Worm (Caenorhabditis elegans) whole organism, L4 larva: ENCODE measurements around the gene F18G5.6.

Experiments used
- R02D3.7 ChIP-seq: fragments of 150-350 bp; sonication (generic microtip); optimal IDR thresholded peaks from 3 replicates; lab custom pipeline; 2014; ENCODE audit warnings: missing biosample characterization, missing genetic modification characterization
- T20F7.1 ChIP-seq: fragments of 200-800 bp; sonication (Bioruptor generic); optimal IDR thresholded peaks from 2 replicates; lab custom pipeline; 2018; ENCODE audit warnings: mild to moderate bottlenecking, missing genetic modification characterization, missing compliant biosample characterization
- T26A8.4 ChIP-seq: fragments of 200-800 bp; sonication (Bioruptor generic); IDR thresholded peaks from 2 replicates; pipeline ENCODE4 v1.3.6; 2022; ENCODE audit warnings: missing genetic modification characterization, missing compliant biosample characterization
- Y75B8A.6 ChIP-seq: fragments of 200-800 bp; sonication (Bioruptor generic); IDR thresholded peaks from 2 replicates; pipeline ENCODE4 v1.3.6; 2022; ENCODE audit warnings: missing genetic modification reagents, missing genetic modification characterization, missing compliant biosample characterization
- ama-1 ChIP-seq: fragments of 150-350 bp; optimal IDR thresholded peaks from 2 replicates; lab custom pipeline; 2014; ENCODE audit warnings: inconsistent platforms, mixed read lengths
- arid-1 ChIP-seq: fragments of 200-800 bp; sonication (Bioruptor generic); conservative IDR thresholded peaks from 2 replicates; pipeline ENCODE4 v1.3.6; 2022; ENCODE audit warnings: missing genetic modification reagents, missing genetic modification characterization, missing compliant biosample characterization
- ceh-62 ChIP-seq: sonication (generic microtip); optimal IDR thresholded peaks from 2 replicates; lab custom pipeline; 2017; ENCODE audit warnings: missing biosample characterization, missing genetic modification characterization
- daf-12 ChIP-seq: fragments of 150-350 bp; optimal IDR thresholded peaks from 2 replicates; lab custom pipeline; 2014; ENCODE audit warnings: missing biosample characterization, missing genetic modification reagents, missing genetic modification characterization
- daf-16 ChIP-seq, 3 experiments: sonication (generic microtip); optimal IDR thresholded peaks; 2 replicates each; lab custom pipeline; 2016 to 2017; ENCODE audit warnings: missing genetic modification characterization in 3 of 3, missing genetic modification reagents in 3 of 3, mild to moderate bottlenecking in 2 of 3, missing compliant biosample characterization in 2 of 3, missing biosample characterization in 1 of 3, moderate library complexity in 1 of 3
- dmd-6 ChIP-seq: fragments of 200-800 bp; sonication (Bioruptor generic); IDR thresholded peaks from 2 replicates; pipeline ENCODE4 v1.3.6; 2022; ENCODE audit warnings: missing genetic modification reagents, missing genetic modification characterization, missing compliant biosample characterization
- dmd-8 ChIP-seq: fragments of 200-800 bp; sonication (Bioruptor generic); IDR thresholded peaks from 2 replicates; pipeline ENCODE4 v1.3.6; 2022; ENCODE audit warnings: missing genetic modification characterization, missing compliant biosample characterization
- dve-1 ChIP-seq: sonication (generic microtip); optimal IDR thresholded peaks from 2 replicates; lab custom pipeline; 2017; ENCODE audit warnings: antibody characterized with exemption, mild to moderate bottlenecking, missing genetic modification characterization, missing compliant biosample characterization; ENCODE audit not compliant: insufficient read depth
- hif-1 ChIP-seq, 2 experiments: sonication (generic microtip); optimal IDR thresholded peaks; 2 replicates each; lab custom pipeline; 2016 to 2017; ENCODE audit warnings: missing compliant biosample characterization in 2 of 2, missing genetic modification characterization in 2 of 2, missing genetic modification reagents in 2 of 2, missing genotype in 2 of 2, mild to moderate bottlenecking in 1 of 2
- hlh-11 ChIP-seq: fragments of 200-800 bp; sonication (Bioruptor generic); optimal IDR thresholded peaks from 2 replicates; lab custom pipeline; 2018; ENCODE audit warnings: mild to moderate bottlenecking, missing genetic modification characterization, missing compliant biosample characterization
- hlh-30 ChIP-seq: sonication (generic microtip); optimal IDR thresholded peaks from 2 replicates; lab custom pipeline; 2017; ENCODE audit warnings: antibody characterized with exemption, mild to moderate bottlenecking, missing genetic modification characterization, missing compliant biosample characterization; ENCODE audit not compliant: insufficient read depth
- hmg-1.1 ChIP-seq: fragments of 200-800 bp; sonication (Bioruptor generic); IDR thresholded peaks from 2 replicates; pipeline ENCODE4 v1.3.6; 2022; ENCODE audit warnings: missing genetic modification reagents, missing genetic modification characterization, missing compliant biosample characterization
- lin-1 ChIP-seq: fragments of 200-800 bp; sonication (Bioruptor generic); IDR thresholded peaks from 2 replicates; pipeline ENCODE4 v1.3.6; 2022; ENCODE audit warnings: missing genetic modification reagents, missing genetic modification characterization, missing compliant biosample characterization
- lin-39 ChIP-seq: fragments of 150-350 bp; optimal IDR thresholded peaks from 2 replicates; lab custom pipeline; 2014; ENCODE audit warnings: missing biosample characterization, missing genetic modification reagents, missing genetic modification characterization
- madf-9 ChIP-seq: fragments of 200-800 bp; sonication (Bioruptor generic); conservative IDR thresholded peaks from 2 replicates; pipeline ENCODE4 v1.3.6; 2022; ENCODE audit warnings: missing genetic modification reagents, missing genetic modification characterization, missing compliant biosample characterization
- mdl-1 ChIP-seq, 2 experiments: fragments of 150-350 bp in 1 of 2; sonication (generic microtip) in 1 of 2; optimal IDR thresholded peaks; 2 replicates each; lab custom pipeline; 2014 to 2017; ENCODE audit warnings: missing biosample characterization in 2 of 2, missing genetic modification characterization in 2 of 2
- mep-1 ChIP-seq: fragments of 150-350 bp; sonication (generic microtip); optimal IDR thresholded peaks from 3 replicates; lab custom pipeline; 2014; ENCODE audit warnings: missing biosample characterization, missing genetic modification characterization
- mes-2 ChIP-seq: sonication (generic microtip); optimal IDR thresholded peaks from 2 replicates; lab custom pipeline; 2016; ENCODE audit warnings: missing genotype, mild to moderate bottlenecking, missing genetic modification characterization, missing compliant biosample characterization; ENCODE audit not compliant: poor library complexity, severe bottlenecking
- mxl-2 ChIP-seq: fragments of 200-800 bp; sonication (Bioruptor generic); conservative IDR thresholded peaks from 2 replicates; pipeline ENCODE4 v1.3.6; 2022; ENCODE audit warnings: missing genetic modification reagents, missing genetic modification characterization, missing compliant biosample characterization
- mxl-3 ChIP-seq: fragments of 200-800 bp; sonication (Bioruptor generic); optimal IDR thresholded peaks from 2 replicates; lab custom pipeline; 2018; ENCODE audit warnings: mild to moderate bottlenecking, missing genetic modification characterization, missing compliant biosample characterization
- nhr-10 ChIP-seq: fragments of 150-350 bp; optimal IDR thresholded peaks from 2 replicates; lab custom pipeline; 2014; ENCODE audit warnings: missing biosample characterization, missing genetic modification characterization
- nhr-111 ChIP-seq: fragments of 200-800 bp; sonication (Bioruptor generic); optimal IDR thresholded peaks from 2 replicates; lab custom pipeline; 2018; ENCODE audit warnings: mild to moderate bottlenecking, missing genetic modification characterization, missing compliant biosample characterization
- nhr-25 ChIP-seq: sonication (generic microtip); optimal IDR thresholded peaks from 2 replicates; lab custom pipeline; 2017; ENCODE audit warnings: missing genetic modification characterization, mild to moderate bottlenecking, missing compliant biosample characterization, antibody characterized with exemption, moderate library complexity, borderline replicate concordance; ENCODE audit not compliant: insufficient read depth
- nhr-28 ChIP-seq: fragments of 150-350 bp; optimal IDR thresholded peaks from 2 replicates; lab custom pipeline; 2014; ENCODE audit warnings: missing biosample characterization, missing genetic modification characterization
- nhr-48 ChIP-seq: sonication (generic microtip); optimal IDR thresholded peaks from 2 replicates; lab custom pipeline; 2016; ENCODE audit warnings: mild to moderate bottlenecking, missing genetic modification characterization, missing compliant biosample characterization
- nhr-6 ChIP-seq: fragments of 150-350 bp; optimal IDR thresholded peaks from 2 replicates; lab custom pipeline; 2014; ENCODE audit warnings: missing biosample characterization, missing genetic modification characterization
- pqm-1 ChIP-seq: sonication (generic microtip); optimal IDR thresholded peaks from 2 replicates; lab custom pipeline; 2017; ENCODE audit warnings: missing biosample characterization, missing genetic modification characterization
- rbr-2 ChIP-seq: sonication (generic microtip); optimal IDR thresholded peaks from 2 replicates; lab custom pipeline; 2016; ENCODE audit warnings: missing genotype, missing genetic modification characterization, missing compliant biosample characterization
- saeg-2 ChIP-seq: fragments of 200-800 bp; sonication (Bioruptor generic); IDR thresholded peaks from 2 replicates; pipeline ENCODE4 v1.3.6; 2022; ENCODE audit warnings: missing genetic modification reagents, missing genetic modification characterization, missing compliant biosample characterization
- set-16 ChIP-seq: fragments of 200-800 bp; sonication (Bioruptor generic); IDR thresholded peaks from 2 replicates; pipeline ENCODE4 v1.3.6; 2022; ENCODE audit warnings: missing genetic modification reagents, missing genetic modification characterization, missing compliant biosample characterization
- tra-1 ChIP-seq: fragments of 200-800 bp; sonication (Bioruptor generic); IDR thresholded peaks from 2 replicates; pipeline ENCODE4 v1.3.6; 2022; ENCODE audit warnings: missing genetic modification reagents, missing genetic modification characterization, missing compliant biosample characterization
- unc-130 ChIP-seq: sonication (generic microtip); optimal IDR thresholded peaks from 2 replicates; lab custom pipeline; 2016; ENCODE audit warnings: missing genetic modification reagents, missing genetic modification characterization, missing compliant biosample characterization
- unc-62 ChIP-seq, 3 experiments: fragments of 150-350 bp in 1 of 3; sonication (generic microtip); optimal IDR thresholded peaks in 2 of 3; peaks in 1 of 3; 1 replicate in 1 of 3; 2 replicates in 2 of 3; lab custom pipeline; 2014 to 2017; ENCODE audit warnings: missing biosample characterization in 3 of 3, missing genetic modification characterization in 3 of 3, missing genetic modification reagents in 3 of 3, missing genotype in 1 of 3
- ztf-11 ChIP-seq: fragments of 150-350 bp; optimal IDR thresholded peaks from 2 replicates; lab custom pipeline; 2014; ENCODE audit warnings: missing biosample characterization, missing genetic modification characterization
- ztf-7 ChIP-seq: fragments of 150-350 bp; optimal IDR thresholded peaks from 2 replicates; lab custom pipeline; 2014; ENCODE audit warnings: missing biosample characterization, missing genetic modification characterization

Gene F18G5.6

ce11 chrX:9228441-9228840 is 35.7 kb downstream of the F18G5.6 start:
- no peak for TF ChIP-seq lin-39 (tag; lab: Kevin White, UChicago)
- peak in 1 of 2 experiments; percentile 87 for TF ChIP-seq unc-62 (GFP tag; optimal IDR thresholded peaks at IDR 0.05 in 1 of 2; lab: Kevin White, UChicago)
- TF ChIP-seq unc-62 (tag; optimal IDR thresholded peaks at IDR 0.05; lab: Kevin White, UChicago) = no peak
- no peak for TF ChIP-seq mxl-2 (GFP tag; lab: Robert Waterston, UW)
- TF ChIP-seq nhr-10 (tag; lab: Kevin White, UChicago) = no peak
- peak; percentile 3 for TF ChIP-seq mxl-3 (GFP tag; lab: Kevin White, UChicago)
- TF ChIP-seq mdl-1 (tag; optimal IDR thresholded peaks at IDR 0.05; lab: Kevin White, UChicago) = peak in 1 of 2 experiments; percentile 9
- TF ChIP-seq hlh-11 (tag; lab: Kevin White, UChicago) = peak; percentile 11
- TF ChIP-seq daf-12 (tag; lab: Kevin White, UChicago) = no peak
- no peak for TF ChIP-seq hif-1 (tag; optimal IDR thresholded peaks at IDR 0.05; lab: Kevin White, UChicago)

- TF ChIP-seq nhr-28 (tag; lab: Kevin White, UChicago) = peak; percentile 27
- TF ChIP-seq Y75B8A.6 = no peak
Observed at ce11 chrX:9226904-9227303, 37.2 kb downstream of the F18G5.6 start.

ce11 chrX:9225273-9225672 is 38.9 kb downstream of the F18G5.6 start:
- TF ChIP-seq pqm-1 (tag; lab: Kevin White, UChicago) = peak; percentile 17
- peak; percentile 71 for TF ChIP-seq hlh-11 (tag; lab: Kevin White, UChicago)
- no peak for TF ChIP-seq ceh-62
- TF ChIP-seq dmd-8 (GFP tag; lab: Robert Waterston, UW) = no peak
- TF ChIP-seq dmd-6 (GFP tag; lab: Robert Waterston, UW) = peak; percentile 56
- no peak for TF ChIP-seq ama-1 (lab: Kevin White, UChicago)
- 0 out of 2 replicates have a peak, but pooled peaks have one; percentile 41 for TF ChIP-seq arid-1 (GFP tag; lab: Robert Waterston, UW)
- TF ChIP-seq hlh-30 (tag; lab: Kevin White, UChicago) = peak; percentile 53
- TF ChIP-seq rbr-2 (tag; lab: Kevin White, UChicago) = peak; percentile 17
- no peak for TF ChIP-seq R02D3.7
- peak; percentile 37; the same call in 1 of the 2 replicates for TF ChIP-seq hmg-1.1 (GFP tag; lab: Robert Waterston, UW)
- TF ChIP-seq saeg-2 (GFP tag; lab: Robert Waterston, UW) = no peak
- peak; percentile 77 for TF ChIP-seq nhr-6
- TF ChIP-seq dve-1 (tag; lab: Kevin White, UChicago) = peak; percentile 63
- peak; percentile 38 for TF ChIP-seq nhr-25 (tag; lab: Kevin White, UChicago)
- TF ChIP-seq ztf-11 (tag; lab: Kevin White, UChicago) = no peak
- peak; percentile 63 for TF ChIP-seq nhr-28 (tag; lab: Kevin White, UChicago)
- TF ChIP-seq ztf-7 (tag; lab: Kevin White, UChicago) = peak; percentile 16
- TF ChIP-seq mes-2 (tag; lab: Kevin White, UChicago) = peak; percentile 35
- TF ChIP-seq daf-16 (GFP tag; optimal IDR thresholded peaks at IDR 0.05; lab: Kevin White, UChicago) = no peak
- peak; percentile 44 for TF ChIP-seq daf-16 (tag; optimal IDR thresholded peaks at IDR 0.05; lab: Kevin White, UChicago)
- TF ChIP-seq unc-130 = no peak
- TF ChIP-seq nhr-111 (GFP tag; lab: Kevin White, UChicago) = no peak
- TF ChIP-seq nhr-48 (tag; lab: Kevin White, UChicago) = peak; percentile 3
- peak; percentile 64 for TF ChIP-seq mep-1 (tag; lab: Kevin White, UChicago)
- no peak for TF ChIP-seq T26A8.4
- TF ChIP-seq set-16 (GFP tag; lab: Robert Waterston, UW) = peak; percentile 63; the same call in 1 of the 2 replicates
- peak in 1 of 2 experiments; percentile 61 for TF ChIP-seq mdl-1 (tag; optimal IDR thresholded peaks at IDR 0.05; lab: Kevin White, UChicago)
- no peak for TF ChIP-seq T20F7.1 (GFP tag; lab: Kevin White, UChicago)
- TF ChIP-seq unc-62 (GFP tag; optimal IDR thresholded peaks at IDR 0.05 in 1 of 2; lab: Kevin White, UChicago) = peak in 1 of 2 experiments; percentile 82
- no peak for TF ChIP-seq unc-62 (tag; optimal IDR thresholded peaks at IDR 0.05; lab: Kevin White, UChicago)
- TF ChIP-seq mxl-3 (GFP tag; lab: Kevin White, UChicago) = peak; percentile 95
- 0 out of 2 replicates have a peak, but pooled peaks have one; percentile 38 for TF ChIP-seq madf-9 (GFP tag; lab: Robert Waterston, UW)
- peak; percentile 34; the same call in 1 of the 2 replicates for TF ChIP-seq tra-1 (GFP tag; lab: Robert Waterston, UW)
- TF ChIP-seq lin-1 (GFP tag; lab: Robert Waterston, UW) = peak; percentile 71; the same call in 1 of the 2 replicates
